Fruit fly (Drosophila melanogaster) whole organism, pupa: ENCODE measurements around the gene CG8927.

Experiments
- CG10348 ChIP-seq: fragments of 200-800 bp; sonication (Bioruptor generic); IDR thresholded peaks from 2 replicates; pipeline ENCODE4 v1.3.6; 2022; ENCODE audit warnings: missing biosample characterization, missing genetic modification characterization
- CG12605 ChIP-seq: fragments of 200-800 bp; sonication (Bioruptor generic); IDR thresholded peaks from 2 replicates; pipeline ENCODE4 v1.3.6; 2022; ENCODE audit warnings: missing biosample characterization, missing genetic modification characterization
- CG13204 ChIP-seq: fragments of 200-800 bp; sonication (Bioruptor generic); optimal IDR thresholded peaks from 2 replicates; lab custom pipeline; 2018; ENCODE audit warnings: missing biosample characterization, mild to moderate bottlenecking, missing genetic modification characterization, moderate library complexity
- CG14655 ChIP-seq: fragments of 200-800 bp; sonication (Bioruptor generic); optimal IDR thresholded peaks from 3 replicates; lab custom pipeline; 2017; ENCODE audit warnings: mild to moderate bottlenecking, missing biosample characterization, missing genetic modification reagents, missing genetic modification characterization
- CG15710 ChIP-seq: fragments of 200-800 bp; sonication (Bioruptor generic); optimal IDR thresholded peaks from 2 replicates; lab custom pipeline; 2018; ENCODE audit warnings: missing biosample characterization, mild to moderate bottlenecking, missing genetic modification characterization, moderate library complexity
- CG17806 ChIP-seq: fragments of 200-800 bp; sonication (Bioruptor generic); optimal IDR thresholded peaks from 2 replicates; lab custom pipeline; 2018; ENCODE audit warnings: missing biosample characterization, mild to moderate bottlenecking, missing genetic modification characterization, moderate library complexity
- CG32121 ChIP-seq: fragments of 200-800 bp; sonication (Bioruptor generic); IDR thresholded peaks from 2 replicates; pipeline ENCODE4 v1.3.6; 2022; ENCODE audit warnings: missing biosample characterization, missing genetic modification characterization
- CG34367 ChIP-seq: fragments of 200-800 bp; sonication (Bioruptor generic); optimal IDR thresholded peaks from 2 replicates; lab custom pipeline; 2018; ENCODE audit warnings: missing biosample characterization, mild to moderate bottlenecking, missing genetic modification characterization
- CG4496 ChIP-seq: fragments of 200-800 bp; sonication (Bioruptor generic); IDR thresholded peaks from 3 replicates; pipeline ENCODE4 v1.3.6; 2022; ENCODE audit warnings: missing biosample characterization, missing genetic modification characterization
- CG8159 ChIP-seq: fragments of 200-800 bp; sonication (Bioruptor generic); optimal IDR thresholded peaks from 3 replicates; lab custom pipeline; 2018; ENCODE audit warnings: missing biosample characterization, mild to moderate bottlenecking, missing genetic modification characterization, moderate library complexity
- CG8301 ChIP-seq: fragments of 200-800 bp; sonication (Bioruptor generic); optimal IDR thresholded peaks from 2 replicates; lab custom pipeline; 2018; ENCODE audit warnings: missing biosample characterization, mild to moderate bottlenecking, missing genetic modification characterization
- CG9948 ChIP-seq: fragments of 200-800 bp; sonication (Bioruptor generic); optimal IDR thresholded peaks from 2 replicates; lab custom pipeline; 2018; ENCODE audit warnings: missing biosample characterization, mild to moderate bottlenecking, missing genetic modification characterization, moderate library complexity
- D1 ChIP-seq: fragments of 200-800 bp; sonication (Bioruptor generic); optimal IDR thresholded peaks from 2 replicates; lab custom pipeline; 2018; ENCODE audit warnings: missing biosample characterization, mild to moderate bottlenecking, missing genetic modification characterization, moderate library complexity
- EcR ChIP-seq: fragments of 200-800 bp; sonication (Bioruptor generic); optimal IDR thresholded peaks from 3 replicates; lab custom pipeline; 2019; ENCODE audit warnings: missing biosample characterization, missing genetic modification characterization, mild to moderate bottlenecking, moderate library complexity, missing genetic modification reagents
- Ets98B ChIP-seq: fragments of 200-800 bp; sonication (Bioruptor generic); IDR thresholded peaks from 2 replicates; pipeline ENCODE4 v1.3.6; 2022; ENCODE audit warnings: missing biosample characterization, missing genetic modification characterization
- Pif1A ChIP-seq: fragments of 200-800 bp; sonication (Bioruptor generic); optimal IDR thresholded peaks from 3 replicates; lab custom pipeline; 2016; ENCODE audit warnings: missing biosample characterization, missing genetic modification characterization
- Pif1B ChIP-seq: fragments of 200-800 bp; sonication (Bioruptor generic); optimal IDR thresholded peaks from 3 replicates; lab custom pipeline; 2016; ENCODE audit warnings: missing biosample characterization, missing genetic modification characterization
- Snoo ChIP-seq: fragments of 200-800 bp; sonication (Bioruptor generic); optimal IDR thresholded peaks from 3 replicates; lab custom pipeline; 2017; ENCODE audit warnings: missing biosample characterization, mild to moderate bottlenecking, missing genetic modification characterization, inconsistent platforms
- fd96Ca ChIP-seq: fragments of 200-800 bp; sonication (Bioruptor generic); IDR thresholded peaks from 3 replicates; pipeline ENCODE4 v1.3.6; 2022; ENCODE audit warnings: missing biosample characterization, missing genetic modification characterization
- gl ChIP-seq: fragments of 200-800 bp; sonication (Bioruptor generic); optimal IDR thresholded peaks from 2 replicates; lab custom pipeline; 2018; ENCODE audit warnings: missing biosample characterization, mild to moderate bottlenecking, missing genetic modification characterization
- rn ChIP-seq: fragments of 200-800 bp; sonication (Bioruptor generic); IDR thresholded peaks from 2 replicates; pipeline ENCODE4 v1.3.6; 2022; ENCODE audit warnings: missing biosample characterization, missing genetic modification characterization

The CG8927 gene

dm6 chr3R:16230080-16230670, 49.4 kb downstream of the CG8927 start:
- TF ChIP-seq Pif1A (GFP tag; lab: Kevin White, UChicago), result no peak
- no peak for TF ChIP-seq CG12605 (GFP tag; lab: Robert Waterston, UW)
- no peak for TF ChIP-seq CG4496 (GFP tag; lab: Robert Waterston, UW)

dm6 chr3R:16231385-16232307, 50.8 kb downstream of the CG8927 start:
- TF ChIP-seq CG17806 (tag; lab: Kevin White, UChicago) (peak; percentile 62), D1 (tag; lab: Kevin White, UChicago) (no peak), rn (GFP tag; lab: Robert Waterston, UW) (no peak), Pif1B (GFP tag; lab: Kevin White, UChicago) (peak; percentile 56), Pif1A (GFP tag; lab: Kevin White, UChicago) (peak; percentile 80), CG14655 (GFP tag; lab: Kevin White, UChicago) (peak; percentile 82), CG9948 (peak; percentile 70), CG10348 (GFP tag; lab: Robert Waterston, UW) (no peak), CG8301 (tag; lab: Kevin White, UChicago) (peak; percentile 75), EcR (GFP tag; lab: Kevin White, UChicago) (peak; percentile 91), CG15710 (tag; lab: Kevin White, UChicago) (peak; percentile 72), CG8159 (tag; lab: Kevin White, UChicago) (peak; percentile 79), CG13204 (GFP tag; lab: Kevin White, UChicago) (peak; percentile 35), CG34367 (peak; percentile 41), Snoo (peak; percentile 48), CG4496 (GFP tag; lab: Robert Waterston, UW) (no peak)

dm6 chr3R:16232569-16232968, 51.7 kb downstream of the CG8927 start:
- TF ChIP-seq CG13204 (GFP tag; lab: Kevin White, UChicago), result peak; percentile 65
- no peak for TF ChIP-seq CG10348 (GFP tag; lab: Robert Waterston, UW)
- no peak for TF ChIP-seq CG17806 (tag; lab: Kevin White, UChicago)
- no peak for TF ChIP-seq Pif1A (GFP tag; lab: Kevin White, UChicago)
- TF ChIP-seq CG32121 (GFP tag; lab: Robert Waterston, UW), result no peak
- TF ChIP-seq CG15710 (tag; lab: Kevin White, UChicago), result no peak
- no peak for TF ChIP-seq CG14655 (GFP tag; lab: Kevin White, UChicago)
- TF ChIP-seq CG4496 (GFP tag; lab: Robert Waterston, UW), result no peak
- TF ChIP-seq rn (GFP tag; lab: Robert Waterston, UW), result no peak
- no peak for TF ChIP-seq CG9948
- no peak for TF ChIP-seq CG8159 (tag; lab: Kevin White, UChicago)
- no peak for TF ChIP-seq Snoo
- TF ChIP-seq CG12605 (GFP tag; lab: Robert Waterston, UW), result no peak
- no peak for TF ChIP-seq Ets98B (GFP tag; lab: Robert Waterston, UW)
- TF ChIP-seq EcR (GFP tag; lab: Kevin White, UChicago), result peak; percentile 4
- TF ChIP-seq Pif1B (GFP tag; lab: Kevin White, UChicago), result no peak
- peak; percentile 52 for TF ChIP-seq gl (tag; lab: Kevin White, UChicago)
- TF ChIP-seq fd96Ca (GFP tag; lab: Robert Waterston, UW), result no peak
- TF ChIP-seq D1 (tag; lab: Kevin White, UChicago), result no peak

dm6 chr3R:16234298-16234697, 53.5 kb downstream of the CG8927 start:
- TF ChIP-seq EcR (GFP tag; lab: Kevin White, UChicago) (peak; percentile 66), CG13204 (GFP tag; lab: Kevin White, UChicago) (peak; percentile 90), gl (tag; lab: Kevin White, UChicago) (no peak)

- TF ChIP-seq CG17806 (tag; lab: Kevin White, UChicago) (peak; percentile 88), CG15710 (tag; lab: Kevin White, UChicago) (peak; percentile 90), Snoo (peak; percentile 87), CG9948 (peak; percentile 93), D1 (tag; lab: Kevin White, UChicago) (peak; percentile 83), Pif1B (GFP tag; lab: Kevin White, UChicago) (peak; percentile 90), CG12605 (GFP tag; lab: Robert Waterston, UW) (no peak), fd96Ca (GFP tag; lab: Robert Waterston, UW) (no peak), CG8159 (tag; lab: Kevin White, UChicago) (peak; percentile 95), CG32121 (GFP tag; lab: Robert Waterston, UW) (no peak), gl (tag; lab: Kevin White, UChicago) (peak; percentile 27), CG8301 (tag; lab: Kevin White, UChicago) (peak; percentile 86), Pif1A (GFP tag; lab: Kevin White, UChicago) (peak; percentile 81), rn (GFP tag; lab: Robert Waterston, UW) (no peak), CG13204 (GFP tag; lab: Kevin White, UChicago) (no peak), EcR (GFP tag; lab: Kevin White, UChicago) (no peak), CG34367 (peak; percentile 83), CG4496 (GFP tag; lab: Robert Waterston, UW) (no peak), Ets98B (GFP tag; lab: Robert Waterston, UW) (no peak), CG10348 (GFP tag; lab: Robert Waterston, UW) (no peak), CG14655 (GFP tag; lab: Kevin White, UChicago) (peak; percentile 92)
- TF ChIP-seq, all 21 proteins: peak for 12
Measured at dm6 chr3R:16234745-16235149, 53.9 kb downstream of the CG8927 start.
